Worm (Caenorhabditis elegans) whole organism, midembryonic: Measurements from ENCODE around the gene Y43F8C.11.

ENCODE experiments used
- T22C8.4 ChIP-seq: fragments of 200-800 bp; sonication (Bioruptor generic); IDR thresholded peaks from 2 replicates; pipeline ENCODE4 v1.3.6; 2022; ENCODE audit warnings: missing genetic modification characterization, missing compliant biosample characterization
- cog-1 ChIP-seq: sonication (generic microtip); optimal IDR thresholded peaks from 2 replicates; lab custom pipeline; 2016; ENCODE audit warnings: missing genetic modification characterization, missing compliant biosample characterization
- flt-1 ChIP-seq: fragments of 200-800 bp; sonication (Bioruptor generic); IDR thresholded peaks from 2 replicates; pipeline ENCODE4 v1.3.6; 2022; ENCODE audit warnings: missing genetic modification characterization, missing compliant biosample characterization
- klf-2 ChIP-seq: fragments of 200-800 bp; sonication (Bioruptor generic); conservative IDR thresholded peaks from 2 replicates; pipeline ENCODE4 v1.3.6; 2022; ENCODE audit warnings: missing genetic modification reagents, missing genetic modification characterization, missing compliant biosample characterization
- med-1 ChIP-seq: sonication (generic microtip); optimal IDR thresholded peaks from 2 replicates; lab custom pipeline; 2017; ENCODE audit warnings: missing genetic modification characterization, mild to moderate bottlenecking, missing compliant biosample characterization, antibody characterized with exemption, missing genetic modification reagents; ENCODE audit not compliant: insufficient read depth
- ref-1 ChIP-seq: fragments of 200-800 bp; sonication (Bioruptor generic); conservative IDR thresholded peaks from 2 replicates; pipeline ENCODE4 v1.3.6; 2022; ENCODE audit warnings: missing genetic modification reagents, missing genetic modification characterization, missing compliant biosample characterization
- tab-1 ChIP-seq: fragments of 200-800 bp; sonication (Bioruptor generic); IDR thresholded peaks from 2 replicates; pipeline ENCODE4 v1.3.6; 2022; ENCODE audit warnings: missing genetic modification characterization, missing compliant biosample characterization
- ztf-23 ChIP-seq: fragments of 200-800 bp; sonication (Bioruptor generic); IDR thresholded peaks from 2 replicates; pipeline ENCODE4 v1.3.6; 2022; ENCODE audit warnings: missing genetic modification reagents, missing genetic modification characterization, missing compliant biosample characterization
- ztf-29 ChIP-seq: fragments of 200-800 bp; sonication (Bioruptor generic); IDR thresholded peaks from 2 replicates; pipeline ENCODE4 v1.3.6; 2022; ENCODE audit warnings: missing genetic modification reagents, missing genetic modification characterization, missing compliant biosample characterization

The Y43F8C.11 gene

DNA sequence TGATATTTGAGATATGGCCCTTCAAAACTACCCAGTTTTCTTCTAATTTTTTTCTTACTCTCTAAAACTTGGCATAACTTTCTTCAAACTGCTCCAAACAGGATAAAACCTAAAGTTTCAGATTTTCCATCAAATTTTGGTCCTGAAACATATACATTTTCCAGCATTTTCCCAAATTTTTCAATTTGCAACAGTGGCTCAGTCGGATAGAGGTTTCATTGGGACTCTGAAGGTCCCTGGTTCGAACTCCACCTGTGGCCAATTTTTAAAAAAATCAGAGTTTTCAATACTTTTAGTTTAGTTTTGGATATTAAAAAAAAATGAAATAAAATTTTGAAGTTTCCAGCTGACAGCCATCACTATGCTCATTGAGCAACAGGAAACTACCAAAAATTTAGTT, 2.3 kb upstream of the Y43F8C.11 start:
- no peak for TF ChIP-seq tab-1 (GFP tag; lab: Robert Waterston, UW)
- TF ChIP-seq cog-1 (tag; lab: Kevin White, UChicago), result no peak
- no peak for TF ChIP-seq flt-1 (GFP tag; lab: Robert Waterston, UW)
- TF ChIP-seq ztf-23, result no peak
- no peak for TF ChIP-seq ref-1 (GFP tag; lab: Robert Waterston, UW)
- no peak for TF ChIP-seq med-1 (GFP tag; lab: Kevin White, UChicago)
- no peak for TF ChIP-seq klf-2 (GFP tag; lab: Robert Waterston, UW)
- TF ChIP-seq ztf-29 (GFP tag; lab: Robert Waterston, UW), result no peak
- no peak for TF ChIP-seq T22C8.4 (GFP tag; lab: Robert Waterston, UW)

DNA sequence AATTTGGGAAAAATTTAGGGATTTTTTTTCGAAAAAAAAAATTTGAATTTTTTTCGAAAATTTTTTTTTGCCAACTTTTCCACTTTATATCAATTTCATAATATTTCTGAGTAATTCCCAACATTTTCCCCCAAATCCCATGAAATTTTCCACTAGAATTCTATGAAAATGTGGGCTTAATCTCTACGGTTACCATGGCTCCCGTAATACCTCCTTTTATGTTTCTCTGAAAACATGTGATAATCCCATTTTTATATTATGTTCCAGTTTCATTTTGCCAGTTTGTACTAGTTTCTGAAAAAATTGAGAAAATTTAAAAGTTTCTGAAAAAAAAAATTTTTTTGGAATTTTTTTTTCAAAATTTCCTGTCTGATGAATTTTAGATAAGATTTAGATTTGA, 1.8 kb upstream of the Y43F8C.11 start:
- TF ChIP-seq flt-1 (GFP tag; lab: Robert Waterston, UW), result no peak
- no peak for TF ChIP-seq T22C8.4 (GFP tag; lab: Robert Waterston, UW)
- no peak for TF ChIP-seq ref-1 (GFP tag; lab: Robert Waterston, UW)
- no peak for TF ChIP-seq ztf-23
- no peak for TF ChIP-seq med-1 (GFP tag; lab: Kevin White, UChicago)
- no peak for TF ChIP-seq ztf-29 (GFP tag; lab: Robert Waterston, UW)
- no peak for TF ChIP-seq tab-1 (GFP tag; lab: Robert Waterston, UW)
- TF ChIP-seq cog-1 (tag; lab: Kevin White, UChicago), result no peak
- TF ChIP-seq klf-2 (GFP tag; lab: Robert Waterston, UW), result no peak

DNA sequence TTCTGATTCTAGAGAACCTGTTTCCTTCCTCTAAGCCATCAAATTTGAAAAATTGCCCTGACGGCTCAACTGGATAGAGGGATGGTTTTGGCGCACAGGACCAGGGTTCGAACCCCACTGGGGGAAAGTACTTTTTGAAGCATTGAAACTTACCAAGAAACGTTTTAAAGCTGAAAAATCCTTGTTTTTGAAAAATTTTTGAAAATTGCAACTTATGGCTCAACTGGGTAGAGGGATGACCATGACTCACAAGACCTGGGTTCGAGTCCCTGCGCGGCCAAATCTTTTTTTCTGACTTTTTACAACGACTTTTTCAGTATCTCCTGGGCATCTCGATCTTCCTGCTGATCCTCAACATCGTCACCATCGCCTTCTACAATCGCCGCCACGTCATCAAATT, 807 bp downstream of the Y43F8C.11 start:
- no peak for TF ChIP-seq ztf-29 (GFP tag; lab: Robert Waterston, UW)
- no peak for TF ChIP-seq med-1 (GFP tag; lab: Kevin White, UChicago)
- TF ChIP-seq tab-1 (GFP tag; lab: Robert Waterston, UW), result no peak
- no peak for TF ChIP-seq ztf-23
- TF ChIP-seq flt-1 (GFP tag; lab: Robert Waterston, UW), result no peak
- no peak for TF ChIP-seq ref-1 (GFP tag; lab: Robert Waterston, UW)
- TF ChIP-seq T22C8.4 (GFP tag; lab: Robert Waterston, UW), result no peak
- no peak for TF ChIP-seq klf-2 (GFP tag; lab: Robert Waterston, UW)

ce11 chrV:19671816-19672215, 1.8 kb downstream of the Y43F8C.11 start:
- TF ChIP-seq ztf-23, result no peak
- no peak for TF ChIP-seq cog-1 (tag; lab: Kevin White, UChicago)
- no peak for TF ChIP-seq ref-1 (GFP tag; lab: Robert Waterston, UW)
- TF ChIP-seq T22C8.4 (GFP tag; lab: Robert Waterston, UW), result no peak
- TF ChIP-seq med-1 (GFP tag; lab: Kevin White, UChicago), result no peak
- no peak for TF ChIP-seq tab-1 (GFP tag; lab: Robert Waterston, UW)
- TF ChIP-seq klf-2 (GFP tag; lab: Robert Waterston, UW), result no peak

DNA sequence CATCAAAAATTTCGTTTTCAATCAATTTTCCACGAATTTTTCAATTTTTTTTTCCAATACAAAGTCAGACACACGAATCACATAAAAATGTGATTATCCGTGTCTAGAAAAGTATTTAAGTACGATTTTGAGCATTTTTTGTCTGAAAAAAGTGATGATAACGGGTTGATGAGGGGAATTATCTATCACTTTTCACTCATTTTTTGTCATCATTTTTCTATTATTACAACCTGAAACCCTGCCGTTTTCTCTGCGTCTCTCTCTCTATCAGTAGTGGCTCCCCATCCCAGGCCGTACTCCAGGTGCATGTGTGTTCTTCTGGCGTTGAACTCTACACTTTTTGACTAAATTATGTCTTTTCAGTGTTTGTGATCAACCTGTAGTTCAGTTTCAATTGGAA, 2.3 kb downstream of the Y43F8C.11 start:
- TF ChIP-seq T22C8.4 (GFP tag; lab: Robert Waterston, UW), result no peak
- no peak for TF ChIP-seq tab-1 (GFP tag; lab: Robert Waterston, UW)
- TF ChIP-seq cog-1 (tag; lab: Kevin White, UChicago), result no peak
- TF ChIP-seq klf-2 (GFP tag; lab: Robert Waterston, UW), result no peak
- no peak for TF ChIP-seq flt-1 (GFP tag; lab: Robert Waterston, UW)
- TF ChIP-seq ztf-23, result no peak
- no peak for TF ChIP-seq ref-1 (GFP tag; lab: Robert Waterston, UW)
- no peak for TF ChIP-seq ztf-29 (GFP tag; lab: Robert Waterston, UW)
- TF ChIP-seq med-1 (GFP tag; lab: Kevin White, UChicago), result no peak

DNA sequence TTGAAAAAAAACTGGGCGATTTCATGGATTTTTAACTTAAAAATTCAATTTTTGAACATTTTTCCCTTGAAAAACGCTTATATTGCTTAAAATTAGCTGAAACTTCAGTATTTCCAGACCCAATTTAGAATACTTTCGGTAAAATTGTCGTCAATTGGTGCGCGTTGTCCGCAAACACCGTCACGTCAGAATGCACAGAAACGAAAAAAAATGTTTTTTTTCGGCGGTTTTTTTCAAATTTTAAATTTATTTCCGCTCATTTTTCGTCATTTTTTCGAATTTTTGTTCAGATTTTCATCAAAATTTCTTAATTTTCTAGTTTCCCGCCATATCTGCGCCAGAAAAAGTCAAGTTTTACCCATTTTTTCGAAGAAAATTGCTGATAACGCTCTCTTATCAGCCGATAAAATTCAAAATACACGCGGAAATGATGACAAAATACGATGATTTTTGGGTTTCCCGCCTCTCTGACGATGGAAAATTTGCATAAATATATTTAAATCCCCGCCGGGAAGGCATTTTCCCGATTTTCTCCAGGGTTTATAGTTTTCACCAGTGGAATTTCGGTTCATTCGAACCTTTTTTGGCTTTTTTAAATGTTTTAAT, 3.3 kb downstream of the Y43F8C.11 start:
- TF ChIP-seq klf-2 (GFP tag; lab: Robert Waterston, UW) (no peak), T22C8.4 (GFP tag; lab: Robert Waterston, UW) (no peak), ref-1 (GFP tag; lab: Robert Waterston, UW) (no peak), flt-1 (GFP tag; lab: Robert Waterston, UW) (no peak), tab-1 (GFP tag; lab: Robert Waterston, UW) (no peak), ztf-23 (no peak), cog-1 (tag; lab: Kevin White, UChicago) (no peak), ztf-29 (GFP tag; lab: Robert Waterston, UW) (no peak), med-1 (GFP tag; lab: Kevin White, UChicago) (no peak)

ce11 chrV:19674543-19674942, 4.5 kb downstream of the Y43F8C.11 start, which contains the start of gene mrp-7:
TSS of gene mrp-7 (plus strand) at chrV:19674843.
- TF ChIP-seq klf-2 (GFP tag; lab: Robert Waterston, UW), result no peak
- TF ChIP-seq cog-1 (tag; lab: Kevin White, UChicago), result no peak
- TF ChIP-seq flt-1 (GFP tag; lab: Robert Waterston, UW), result no peak
- no peak for TF ChIP-seq T22C8.4 (GFP tag; lab: Robert Waterston, UW)
- TF ChIP-seq ztf-23, result no peak

DNA sequence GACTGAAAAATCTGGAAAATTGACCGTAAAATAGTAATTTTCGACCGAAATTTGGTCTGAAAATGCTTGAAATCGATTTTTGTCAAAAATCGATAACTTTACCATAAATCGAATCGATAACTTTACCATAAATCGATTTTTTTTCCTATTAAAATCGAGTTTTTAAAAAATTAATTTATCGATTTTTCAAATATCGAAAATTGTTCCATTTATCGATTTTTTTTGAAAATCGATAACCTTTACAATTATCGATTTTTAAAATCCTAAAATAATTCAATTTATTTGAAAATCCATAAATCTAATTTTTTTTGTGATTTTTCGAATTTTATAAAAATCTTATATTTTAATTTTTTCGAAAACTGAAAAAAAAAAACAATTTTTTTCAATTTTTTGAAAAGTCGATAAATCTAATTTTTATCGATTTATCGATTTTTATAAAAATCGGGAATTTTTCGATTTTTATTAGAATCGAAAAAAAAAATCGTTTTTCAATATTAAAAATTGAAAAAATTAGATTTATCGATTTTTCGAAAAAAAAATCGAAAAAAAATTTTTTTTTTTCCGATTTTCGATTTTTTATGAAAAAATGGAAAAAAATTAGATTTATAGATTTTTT, 21.3 kb downstream of the Y43F8C.11 start:
- TF ChIP-seq ref-1 (GFP tag; lab: Robert Waterston, UW) (no peak), T22C8.4 (GFP tag; lab: Robert Waterston, UW) (peak; percentile 76)

DNA sequence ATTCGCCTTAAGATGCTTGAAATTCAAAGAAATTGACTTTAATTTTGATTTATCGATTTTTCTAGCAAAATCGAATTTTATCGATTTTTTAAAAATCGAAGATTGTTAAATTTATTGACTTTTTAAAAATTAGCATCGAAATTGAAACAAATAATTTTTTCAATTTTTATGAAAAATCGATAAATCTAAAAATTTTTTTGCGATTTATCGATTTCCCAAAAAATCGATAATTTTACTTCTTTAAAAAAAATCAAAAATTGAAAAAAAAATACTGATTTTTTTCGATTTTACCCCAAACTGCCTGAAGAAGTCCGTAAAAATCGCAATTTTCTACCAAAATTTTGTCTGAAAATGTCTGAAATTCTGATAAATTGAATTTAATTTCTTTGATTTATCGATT, 21.9 kb downstream of the Y43F8C.11 start:
- no peak for TF ChIP-seq cog-1 (tag; lab: Kevin White, UChicago)
- TF ChIP-seq T22C8.4 (GFP tag; lab: Robert Waterston, UW), result peak; percentile 55
